Worm (Caenorhabditis elegans) whole organism, young adult: ENCODE data around the gene pyt-1.

ENCODE experiments used
- aptf-2 ChIP-seq: fragments of 200-800 bp; sonication (Bioruptor generic); conservative IDR thresholded peaks from 2 replicates; pipeline ENCODE4 v1.3.6; 2022; ENCODE audit warnings: missing genetic modification reagents, missing genetic modification characterization, missing compliant biosample characterization
- ceh-91 ChIP-seq: fragments of 200-800 bp; sonication (Bioruptor generic); IDR thresholded peaks from 2 replicates; pipeline ENCODE4 v1.3.6; 2022; ENCODE audit warnings: missing genetic modification reagents, missing genetic modification characterization, missing compliant biosample characterization
- dox-1 ChIP-seq: fragments of 200-800 bp; sonication (Bioruptor generic); IDR thresholded peaks from 2 replicates; pipeline ENCODE4 v1.3.6; 2022; ENCODE audit warnings: missing genetic modification reagents, missing genetic modification characterization, missing compliant biosample characterization
- efl-1 ChIP-seq: fragments of 150-350 bp; optimal IDR thresholded peaks from 2 replicates; lab custom pipeline; 2014; ENCODE audit warnings: missing biosample characterization, missing genetic modification reagents, missing genetic modification characterization
- egl-44 ChIP-seq: fragments of 200-800 bp; sonication (Bioruptor generic); IDR thresholded peaks from 2 replicates; pipeline ENCODE4 v1.3.6; 2022; ENCODE audit warnings: missing genetic modification reagents, missing genetic modification characterization, missing compliant biosample characterization
- him-1 ChIP-seq: sonication (generic microtip); optimal IDR thresholded peaks from 2 replicates; lab custom pipeline; 2016; ENCODE audit warnings: missing genotype, missing genetic modification reagents, missing genetic modification characterization, missing compliant biosample characterization
- nfya-1 ChIP-seq: sonication (generic microtip); optimal IDR thresholded peaks from 2 replicates; lab custom pipeline; 2017; ENCODE audit warnings: antibody characterized with exemption, missing compliant biosample characterization, missing genetic modification characterization, borderline replicate concordance; ENCODE audit not compliant: insufficient read depth
- rec-8 ChIP-seq, 2 experiments: sonication (generic microtip); optimal IDR thresholded peaks; 2 replicates each; lab custom pipeline; 2016; ENCODE audit warnings: mild to moderate bottlenecking in 2 of 2, missing genetic modification characterization in 2 of 2, missing genetic modification reagents in 2 of 2, missing genotype in 2 of 2, missing biosample characterization in 1 of 2, missing compliant biosample characterization in 1 of 2, moderate library complexity in 1 of 2
- snpc-3.4 ChIP-seq: sonication (generic microtip); optimal IDR thresholded peaks from 2 replicates; lab custom pipeline; 2017; ENCODE audit warnings: missing genetic modification characterization, mild to moderate bottlenecking, missing compliant biosample characterization, antibody characterized with exemption, moderate library complexity, missing genotype, missing genetic modification reagents
- snpc-4 ChIP-seq, 5 experiments: fragments of 150-350 bp in 1 of 5; sonication (generic microtip) in 4 of 5; optimal IDR thresholded peaks; 2 replicates each; lab custom pipeline; 2014 to 2018; ENCODE audit warnings: missing genetic modification characterization in 5 of 5, missing biosample characterization in 3 of 5, antibody characterized with exemption in 2 of 5, mild to moderate bottlenecking in 2 of 5, missing compliant biosample characterization in 2 of 5, missing genotype in 2 of 5, moderate library complexity in 2 of 5, missing genetic modification reagents in 1 of 5
- tbx-9 ChIP-seq: sonication (generic microtip); optimal IDR thresholded peaks from 2 replicates; lab custom pipeline; 2016; ENCODE audit warnings: borderline replicate concordance, missing genetic modification characterization, inconsistent platforms, missing compliant biosample characterization
- unc-62 ChIP-seq: fragments of 150-350 bp; optimal IDR thresholded peaks from 2 replicates; lab custom pipeline; 2014; ENCODE audit warnings: missing biosample characterization, missing genetic modification reagents, missing genetic modification characterization
- ztf-28 ChIP-seq: fragments of 200-800 bp; sonication (Bioruptor generic); IDR thresholded peaks from 2 replicates; pipeline ENCODE4 v1.3.6; 2022; ENCODE audit warnings: missing genetic modification reagents, missing genetic modification characterization, missing compliant biosample characterization

- TF ChIP-seq rec-8 (tag; optimal IDR thresholded peaks at IDR 0.05; lab: Kevin White, UChicago) (no peak), snpc-3.4 (tag; lab: Kevin White, UChicago) (no peak), ceh-91 (GFP tag; lab: Robert Waterston, UW) (no peak), aptf-2 (no peak), egl-44 (GFP tag; lab: Robert Waterston, UW) (no peak), dox-1 (GFP tag; lab: Robert Waterston, UW) (no peak), efl-1 (no peak), him-1 (no peak), snpc-4 (GFP tag; optimal IDR thresholded peaks at IDR 0.05; lab: Kevin White, UChicago) (no peak), snpc-4 (tag; optimal IDR thresholded peaks at IDR 0.05; lab: Kevin White, UChicago) (no peak), unc-62 (GFP tag; lab: Kevin White, UChicago) (no peak), tbx-9 (no peak), nfya-1 (no peak), ztf-28 (GFP tag; lab: Robert Waterston, UW) (no peak)
Observed at ce11 chrV:10191242-10191641, 37.9 kb downstream of the pyt-1 start.
